Worm (Caenorhabditis elegans): ENCODE data around the gene wrk-1.
A peak's percentile ranks its signal among the peaks of the same experiment; 100 is the strongest.

Gene wrk-1

DNA sequence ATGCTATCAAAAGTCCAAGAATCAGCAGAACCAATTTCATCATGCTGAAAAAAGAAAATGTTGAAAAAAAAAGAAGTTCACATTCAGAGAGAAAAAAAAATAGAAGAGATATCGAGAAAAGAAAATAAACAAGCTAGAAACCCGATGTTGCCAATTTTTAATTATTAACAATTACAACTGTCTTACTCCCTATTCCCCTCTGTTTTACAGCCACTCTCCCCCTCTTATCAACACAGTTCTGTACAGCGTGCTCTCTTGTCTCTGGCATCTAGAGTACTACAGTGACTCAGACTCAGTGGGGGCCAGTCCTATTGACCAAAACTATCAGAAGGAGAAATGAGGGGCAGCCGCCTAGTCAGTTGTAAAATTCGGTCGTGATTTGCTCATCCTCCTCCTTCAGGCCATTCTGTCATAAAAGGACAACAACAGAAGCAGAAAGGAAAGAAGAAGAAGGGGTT is at the start of gene wrk-1:
wrk-1 (minus strand) TSS at position 51 of the 458 bp plus-strand sequence.
- no peak for TF ChIP-seq unc-39 (tag; optimal IDR thresholded peaks at IDR 0.05)
- no peak for TF ChIP-seq dmd-4 (tag; optimal IDR thresholded peaks at IDR 0.05)
- TF ChIP-seq crh-2 (tag; optimal IDR thresholded peaks at IDR 0.05), result peak; percentile 20
- TF ChIP-seq fos-1 (tag; optimal IDR thresholded peaks at IDR 0.05), result peak; percentile 87
- no peak for TF ChIP-seq R02D3.7 (tag; optimal IDR thresholded peaks at IDR 0.05)

DNA sequence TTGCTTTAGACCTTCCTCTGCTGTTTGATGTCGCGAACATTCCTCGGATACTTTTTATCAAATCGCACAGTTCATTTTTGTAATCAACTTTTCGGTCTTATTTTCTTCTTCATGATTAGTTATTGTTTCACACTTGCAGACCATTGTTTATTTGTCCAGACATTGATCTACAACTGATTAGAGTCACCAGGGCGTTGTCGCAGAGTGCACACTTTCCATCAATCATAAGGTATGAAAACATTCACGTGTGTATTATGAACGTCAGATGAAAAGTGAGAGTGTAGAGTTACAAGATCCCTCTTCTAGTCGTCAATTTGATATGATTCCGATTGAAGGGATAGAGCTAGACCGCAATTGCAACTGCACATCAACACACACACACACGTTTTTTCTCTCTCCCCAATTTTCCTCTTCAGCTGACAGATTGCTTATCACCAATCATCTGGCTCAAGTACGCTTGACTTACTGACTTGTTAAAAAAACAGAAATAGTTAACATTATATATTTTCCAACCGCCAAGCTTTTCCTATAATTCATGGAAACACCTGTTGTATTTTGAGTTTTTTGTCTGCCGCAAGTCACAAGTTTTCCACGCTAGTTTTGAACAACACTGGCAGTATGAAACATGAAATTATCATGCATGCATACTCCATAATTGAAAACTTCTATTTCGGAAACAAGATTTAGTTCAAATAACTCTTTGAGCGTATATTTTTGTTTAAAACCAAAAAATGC is 47.8 kb upstream of the wrk-1 start:
- no peak for TF ChIP-seq ceh-82 (tag; optimal IDR thresholded peaks at IDR 0.05)
- no peak for TF ChIP-seq snpc-4 (tag; optimal IDR thresholded peaks at IDR 0.05)
- peak; percentile 20 for TF ChIP-seq F13H6.1 (tag; optimal IDR thresholded peaks at IDR 0.05)
- peak; percentile 32 for TF ChIP-seq nhr-129 (tag; optimal IDR thresholded peaks at IDR 0.05)
- peak; percentile 51 for TF ChIP-seq sma-9 (GFP tag; optimal IDR thresholded peaks at IDR 0.05)
- TF ChIP-seq sma-9 (tag; optimal IDR thresholded peaks at IDR 0.05), result no peak

DNA sequence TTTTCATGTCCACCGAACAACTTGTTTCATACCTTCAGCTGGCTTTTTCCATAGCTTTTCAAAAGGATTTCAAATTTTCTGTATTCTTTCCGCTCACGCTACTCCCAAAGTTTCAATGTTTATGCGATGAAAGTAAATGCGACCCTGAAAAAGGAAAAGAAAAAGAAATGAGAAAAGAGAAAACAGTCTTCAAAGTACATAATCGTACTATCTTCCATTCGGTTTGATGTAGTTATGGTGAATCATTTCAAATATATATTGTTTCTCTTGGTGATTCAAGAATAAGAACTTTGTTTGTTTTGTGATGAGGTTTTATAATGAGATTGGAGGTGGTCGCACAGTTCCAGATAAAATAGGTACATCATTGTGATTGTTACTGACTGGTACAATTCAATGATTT is 46.4 kb upstream of the wrk-1 start:
- TF ChIP-seq nhr-77 (tag; optimal IDR thresholded peaks at IDR 0.05) (no peak), blmp-1 (tag; optimal IDR thresholded peaks at IDR 0.05; ENCODE audit: insufficient read depth) (peak; percentile 37), dmd-4 (tag; optimal IDR thresholded peaks at IDR 0.05) (no peak), ceh-82 (tag; optimal IDR thresholded peaks at IDR 0.05) (no peak)

DNA sequence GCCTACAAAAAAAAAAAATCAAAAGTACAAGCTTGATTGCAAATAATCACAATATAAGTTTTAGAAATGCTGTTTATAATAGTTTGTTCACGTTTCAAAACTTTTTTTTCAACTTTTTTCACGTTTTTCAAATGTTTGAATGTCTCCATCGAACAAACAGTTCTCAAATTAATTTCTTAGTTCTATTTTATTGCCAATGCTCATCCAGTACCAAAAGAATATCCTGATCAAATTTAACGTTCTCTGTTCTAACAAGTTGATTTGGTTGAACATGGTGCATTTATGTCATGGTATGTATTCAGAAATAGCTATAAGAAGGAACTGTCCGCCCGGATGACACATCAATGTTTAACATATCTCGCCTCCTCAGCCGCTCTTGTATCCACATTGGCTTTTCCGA is 40.0 kb upstream of the wrk-1 start, which contains the start of gene kin-9:
kin-9 (plus strand) TSS at position 301 of the 400 bp plus-strand sequence.
- TF ChIP-seq unc-55 (GFP tag; optimal IDR thresholded peaks at IDR 0.05) (no peak), mbf-1 (tag; optimal IDR thresholded peaks at IDR 0.05) (no peak), Y55F3AM.14 (GFP tag; optimal IDR thresholded peaks at IDR 0.05) (no peak), R02D3.7 (tag; optimal IDR thresholded peaks at IDR 0.05) (no peak), nhr-21 (tag; optimal IDR thresholded peaks at IDR 0.05) (no peak), nhr-10 (tag; optimal IDR thresholded peaks at IDR 0.05) (no peak), nhr-12 (tag; optimal IDR thresholded peaks at IDR 0.05) (no peak), elt-1 (tag; optimal IDR thresholded peaks at IDR 0.05) (no peak), lin-11 (tag; optimal IDR thresholded peaks at IDR 0.05) (no peak), fos-1 (tag; optimal IDR thresholded peaks at IDR 0.05) (no peak), nhr-129 (tag; optimal IDR thresholded peaks at IDR 0.05) (no peak), C34F6.9 (tag; optimal IDR thresholded peaks at IDR 0.05) (no peak), nhr-6 (tag; optimal IDR thresholded peaks at IDR 0.05) (no peak), sma-9 (GFP tag; optimal IDR thresholded peaks at IDR 0.05) (no peak), sma-9 (tag; optimal IDR thresholded peaks at IDR 0.05) (no peak), egl-27 (tag; optimal IDR thresholded peaks at IDR 0.05) (no peak), lsy-2 (tag; optimal IDR thresholded peaks at IDR 0.05) (no peak), zag-1 (tag; optimal IDR thresholded peaks at IDR 0.05) (no peak), alr-1 (tag; optimal IDR thresholded peaks at IDR 0.05) (no peak), sem-4 (tag; optimal IDR thresholded peaks at IDR 0.05) (no peak)

DNA sequence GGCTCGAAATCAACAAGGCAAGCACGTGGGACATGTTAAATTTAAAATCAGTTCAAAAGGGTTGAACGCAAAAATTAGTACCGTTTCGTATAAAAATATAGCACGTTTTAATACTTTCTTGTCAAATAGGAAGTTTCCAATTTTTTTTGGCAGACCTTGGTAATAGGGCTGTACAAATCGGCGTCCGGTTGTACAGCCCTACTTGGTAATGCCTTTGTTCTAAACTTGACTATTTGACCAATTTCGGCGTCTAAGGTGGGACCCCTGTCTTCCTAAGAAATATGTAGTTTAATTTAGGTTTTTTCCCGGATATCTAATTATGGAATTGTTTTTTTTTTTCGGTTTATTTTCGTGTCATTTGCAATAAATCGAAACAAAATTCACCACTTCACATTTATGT is 37.1 kb upstream of the wrk-1 start:
- TF ChIP-seq R02D3.7 (tag; optimal IDR thresholded peaks at IDR 0.05) (no peak), elt-1 (tag; optimal IDR thresholded peaks at IDR 0.05) (no peak), sem-4 (tag; optimal IDR thresholded peaks at IDR 0.05) (no peak), unc-55 (GFP tag; optimal IDR thresholded peaks at IDR 0.05) (no peak), lin-11 (tag; optimal IDR thresholded peaks at IDR 0.05) (no peak), sma-9 (GFP tag; optimal IDR thresholded peaks at IDR 0.05) (no peak), sma-9 (tag; optimal IDR thresholded peaks at IDR 0.05) (no peak), crh-2 (tag; optimal IDR thresholded peaks at IDR 0.05) (no peak), ztf-4 (tag; optimal IDR thresholded peaks at IDR 0.05) (no peak), nhr-6 (tag; optimal IDR thresholded peaks at IDR 0.05) (no peak), nhr-23 (tag; optimal IDR thresholded peaks at IDR 0.05) (no peak), ZK546.5 (tag; optimal IDR thresholded peaks at IDR 0.05) (no peak)

DNA sequence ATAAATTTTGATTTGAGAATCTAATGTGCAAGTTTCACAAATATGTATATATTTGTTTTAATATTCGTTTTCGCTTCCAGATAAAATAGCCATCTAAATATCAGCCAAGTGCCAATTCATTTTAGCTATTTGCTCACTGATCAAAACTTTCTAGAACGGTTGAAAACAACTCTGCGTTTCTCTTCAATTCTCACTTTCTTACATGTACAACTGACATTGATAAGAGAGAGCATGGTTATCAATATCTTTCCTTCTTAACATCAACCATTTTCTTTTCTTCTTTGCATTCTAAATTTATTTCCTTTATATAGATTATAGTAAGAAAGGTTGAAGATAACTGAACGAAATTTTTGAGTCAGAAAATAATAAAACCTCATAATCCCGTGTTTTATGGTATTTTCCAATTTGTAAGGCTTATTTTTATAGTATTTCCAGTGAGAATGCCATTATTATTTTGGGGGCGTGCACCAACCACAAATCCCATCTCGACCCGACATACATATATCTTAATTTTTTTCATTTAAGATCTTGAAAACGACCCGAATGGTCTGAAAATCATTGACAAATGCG is 36.0 kb upstream of the wrk-1 start, which contains the start of gene F08F1.3:
F08F1.3 (plus strand) TSS at position 520 of the 570 bp plus-strand sequence.
- TF ChIP-seq ZK546.5 (tag; optimal IDR thresholded peaks at IDR 0.05), result no peak
- TF ChIP-seq egl-27 (tag; optimal IDR thresholded peaks at IDR 0.05), result no peak
- TF ChIP-seq lin-13 (GFP tag; optimal IDR thresholded peaks at IDR 0.05), result no peak
- TF ChIP-seq fos-1 (tag; optimal IDR thresholded peaks at IDR 0.05), result peak; percentile 42
- no peak for TF ChIP-seq unc-55 (GFP tag; optimal IDR thresholded peaks at IDR 0.05)
